Fruit fly (Drosophila melanogaster): ENCODE data around the gene SdhBL.

SdhBL gene

DNA sequence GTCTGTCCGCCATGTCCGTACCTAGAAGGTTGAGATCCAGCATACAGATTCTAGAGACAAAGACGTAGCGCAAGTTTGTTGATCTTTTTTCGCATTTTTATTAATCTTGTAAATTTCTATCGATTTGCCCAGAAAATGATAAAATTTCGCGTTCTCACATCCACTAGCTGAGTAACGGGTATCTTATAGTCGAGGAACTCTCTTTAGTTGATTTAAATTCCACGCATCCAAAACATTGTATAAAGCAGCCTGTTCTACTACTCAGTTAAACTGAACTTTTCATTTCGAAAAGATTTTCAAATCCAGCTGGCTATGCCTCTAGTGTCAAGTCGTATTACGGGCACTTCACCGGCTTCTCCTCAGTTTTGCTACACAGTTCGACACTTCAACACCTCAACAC is at the start of gene SdhBL:
Gene SdhBL, plus strand, starts transcription at position 301 of the 400 bp plus-strand sequence.
- TF ChIP-seq Dll (optimal IDR thresholded peaks at IDR 0.05) (no peak), EcR (GFP tag; optimal IDR thresholded peaks at IDR 0.05) (no peak)

DNA sequence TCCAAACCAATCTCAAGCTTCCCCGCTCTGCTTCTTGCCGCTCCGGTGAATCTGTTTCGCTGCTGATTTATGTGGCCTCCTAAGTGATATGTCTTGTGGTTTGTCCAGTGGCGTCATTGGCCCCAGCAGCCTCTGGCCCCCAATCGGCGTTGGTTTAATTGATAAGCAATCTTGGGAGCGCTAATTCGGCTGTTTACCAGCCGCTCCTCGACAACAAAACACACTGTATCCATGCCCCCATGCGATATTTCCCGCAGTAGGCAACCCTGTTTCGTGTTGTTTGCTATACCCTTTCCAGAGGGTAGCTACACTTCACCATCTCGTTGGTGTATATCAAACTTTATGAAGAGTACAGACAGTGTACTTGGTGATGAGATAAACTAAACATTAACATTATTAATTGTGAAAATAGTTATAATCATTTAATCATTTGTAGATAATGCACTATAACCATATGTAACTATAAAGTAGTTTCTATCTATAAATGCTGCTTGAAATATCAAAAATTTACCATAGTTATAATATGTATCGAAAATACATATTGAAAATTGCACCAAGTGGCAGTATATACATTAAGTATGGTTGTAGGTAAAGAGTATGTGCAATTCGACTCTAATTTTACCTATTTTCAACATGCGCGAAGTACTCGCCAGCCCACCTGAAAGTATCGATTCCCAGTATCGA is 45.8 kb upstream of the SdhBL start, which contains the start of gene shop:
Gene shop, minus strand, starts transcription at position 229 of the 684 bp plus-strand sequence.
- TF ChIP-seq pan (optimal IDR thresholded peaks at IDR 0.05) (no peak), EcR (GFP tag; optimal IDR thresholded peaks at IDR 0.05) (no peak), usp (GFP tag; optimal IDR thresholded peaks at IDR 0.05) (no peak), psq (optimal IDR thresholded peaks at IDR 0.05) (no peak), Dll (optimal IDR thresholded peaks at IDR 0.05) (no peak), CG8478 (optimal IDR thresholded peaks at IDR 0.05) (no peak)

DNA sequence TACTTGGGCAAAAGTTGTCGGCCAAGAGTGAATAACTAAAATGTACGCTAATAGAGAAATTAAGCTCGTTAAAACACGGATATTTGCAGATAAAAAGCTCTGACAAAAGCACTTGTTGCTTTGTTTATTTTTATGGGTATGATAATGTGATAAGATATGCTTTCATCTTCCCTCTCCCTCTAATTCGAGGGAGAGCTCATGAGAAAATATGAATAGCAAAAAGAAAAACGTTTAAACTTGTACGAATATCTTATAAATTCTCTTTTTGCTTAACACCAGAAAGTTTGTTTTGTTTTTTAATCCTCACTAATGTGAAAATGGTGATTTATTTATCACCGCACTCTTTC is 45.3 kb upstream of the SdhBL start:
- TF ChIP-seq usp (GFP tag; optimal IDR thresholded peaks at IDR 0.05): no peak
- no peak for TF ChIP-seq pan (optimal IDR thresholded peaks at IDR 0.05)
- no peak for TF ChIP-seq EcR (GFP tag; optimal IDR thresholded peaks at IDR 0.05)
- no peak for TF ChIP-seq CG8478 (optimal IDR thresholded peaks at IDR 0.05)
- TF ChIP-seq Dll (optimal IDR thresholded peaks at IDR 0.05): no peak
- TF ChIP-seq psq (optimal IDR thresholded peaks at IDR 0.05): no peak

DNA sequence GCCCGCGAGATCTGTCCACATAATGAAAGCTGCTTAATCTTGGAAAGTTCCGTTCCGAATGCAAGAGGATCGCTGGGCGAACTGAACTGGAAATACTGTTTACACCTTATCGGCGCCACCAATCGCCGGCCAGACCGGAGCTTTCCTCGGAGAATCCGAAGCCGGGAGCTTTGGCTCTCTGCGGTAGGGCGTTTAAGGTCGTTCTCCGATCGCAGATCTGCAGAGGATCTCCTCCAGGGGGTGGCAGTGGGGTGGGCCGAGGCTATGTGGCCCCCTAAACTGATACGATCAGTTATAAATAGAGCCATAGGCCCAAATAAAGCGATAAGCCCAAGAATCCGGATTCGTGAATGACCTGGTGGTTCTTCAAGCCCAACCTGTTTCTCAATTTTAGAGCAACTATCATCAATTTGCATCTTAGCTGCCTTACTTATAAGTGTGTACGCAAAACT is 36.9 kb upstream of the SdhBL start, which contains the start of gene CG7322:
Gene CG7322, minus strand, starts transcription at position 402 of the 452 bp plus-strand sequence.
- TF ChIP-seq psq (optimal IDR thresholded peaks at IDR 0.05) (no peak), usp (GFP tag; optimal IDR thresholded peaks at IDR 0.05) (no peak), EcR (GFP tag; optimal IDR thresholded peaks at IDR 0.05) (no peak), pan (optimal IDR thresholded peaks at IDR 0.05) (no peak), CG8478 (optimal IDR thresholded peaks at IDR 0.05) (no peak), Dll (optimal IDR thresholded peaks at IDR 0.05) (no peak)

DNA sequence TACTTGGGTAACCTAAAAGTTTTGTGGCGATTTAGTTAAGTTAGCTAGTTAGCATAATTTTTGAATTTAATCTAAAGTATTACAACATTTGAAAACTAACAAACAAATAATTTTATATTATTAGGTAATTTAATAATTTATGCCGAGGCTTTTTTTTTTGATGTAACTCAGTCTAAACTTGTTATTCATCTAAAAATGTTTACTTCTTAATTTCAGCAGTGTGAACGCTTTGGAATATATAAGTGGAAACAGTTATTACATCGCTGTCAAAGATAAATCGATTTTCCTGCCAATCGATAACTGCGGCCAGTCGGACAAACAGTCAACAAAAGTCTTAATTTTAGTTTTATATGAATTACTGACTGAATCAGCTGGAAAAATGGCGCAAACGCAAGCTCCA is 36.3 kb upstream of the SdhBL start, which contains the start of gene Usp39:
Gene Usp39, plus strand, starts transcription at position 288 of the 400 bp plus-strand sequence.
- no peak for TF ChIP-seq EcR (GFP tag; optimal IDR thresholded peaks at IDR 0.05)
- no peak for TF ChIP-seq Dll (optimal IDR thresholded peaks at IDR 0.05)

dm6 chrX:18860074-18860473 is 34.2 kb upstream of the SdhBL start, which contains the start of gene CG32544:
CG32544 (plus strand) TSS chrX:18860284.
- TF ChIP-seq CG8478 (optimal IDR thresholded peaks at IDR 0.05) (no peak), usp (GFP tag; optimal IDR thresholded peaks at IDR 0.05) (no peak), Dll (optimal IDR thresholded peaks at IDR 0.05) (no peak), pan (optimal IDR thresholded peaks at IDR 0.05) (no peak), psq (optimal IDR thresholded peaks at IDR 0.05) (no peak), EcR (GFP tag; optimal IDR thresholded peaks at IDR 0.05) (no peak)

- TF ChIP-seq CG8478 (optimal IDR thresholded peaks at IDR 0.05) (peak; percentile 82), pan (optimal IDR thresholded peaks at IDR 0.05) (no peak)
Measured at dm6 chrX:18863748-18864482, 30.3 kb upstream of the SdhBL start, which contains the start of the genes CG7326 and Dora. CG7326 (minus strand) TSS chrX:18863776. Dora (plus strand) TSS chrX:18863950.

DNA sequence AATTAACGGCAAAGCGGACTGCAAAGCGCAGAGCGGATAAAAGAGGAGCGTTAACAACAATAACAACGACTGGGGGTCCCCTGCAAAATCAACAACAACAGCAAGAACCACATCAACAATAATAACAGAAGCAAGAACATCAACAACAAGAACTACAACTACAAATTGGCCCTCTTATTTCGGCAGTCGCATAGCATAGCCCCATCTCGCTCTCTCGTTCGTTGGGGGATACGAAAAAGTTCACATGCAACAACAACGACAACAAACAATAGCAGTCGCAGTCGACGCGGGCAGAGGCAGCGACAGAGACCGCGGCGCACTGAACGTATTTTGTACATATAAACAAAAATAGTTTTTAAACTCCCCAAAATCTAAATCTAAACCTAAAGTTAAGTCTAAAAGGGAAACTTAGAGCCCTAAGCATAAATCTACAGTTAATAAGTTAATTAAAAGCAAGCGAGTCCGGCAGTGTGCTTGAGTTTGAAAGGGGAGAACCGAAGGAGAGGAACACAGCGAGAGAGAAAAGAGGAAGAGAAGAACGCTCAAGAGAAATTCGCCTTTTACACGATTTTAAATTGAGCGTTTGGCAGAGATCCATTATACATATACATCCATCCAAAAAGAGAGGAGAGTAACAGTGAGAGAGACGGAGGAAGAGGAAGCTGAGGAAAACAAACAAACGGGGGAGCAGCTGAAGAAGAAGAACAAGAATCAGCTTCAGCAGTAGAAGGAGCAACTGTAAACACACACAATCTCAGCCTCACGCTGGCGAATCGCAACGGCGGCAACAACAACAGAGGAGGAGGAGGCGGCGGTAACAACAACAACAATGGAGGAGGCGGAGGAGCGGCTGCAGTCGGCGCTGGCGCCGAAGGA is 29.5 kb upstream of the SdhBL start:
- no peak for TF ChIP-seq Dll (optimal IDR thresholded peaks at IDR 0.05)
- TF ChIP-seq psq (optimal IDR thresholded peaks at IDR 0.05): no peak
- TF ChIP-seq pan (optimal IDR thresholded peaks at IDR 0.05): no peak
- TF ChIP-seq CG8478 (optimal IDR thresholded peaks at IDR 0.05): no peak
- TF ChIP-seq usp (GFP tag; optimal IDR thresholded peaks at IDR 0.05): no peak
- TF ChIP-seq EcR (GFP tag; optimal IDR thresholded peaks at IDR 0.05): no peak

DNA sequence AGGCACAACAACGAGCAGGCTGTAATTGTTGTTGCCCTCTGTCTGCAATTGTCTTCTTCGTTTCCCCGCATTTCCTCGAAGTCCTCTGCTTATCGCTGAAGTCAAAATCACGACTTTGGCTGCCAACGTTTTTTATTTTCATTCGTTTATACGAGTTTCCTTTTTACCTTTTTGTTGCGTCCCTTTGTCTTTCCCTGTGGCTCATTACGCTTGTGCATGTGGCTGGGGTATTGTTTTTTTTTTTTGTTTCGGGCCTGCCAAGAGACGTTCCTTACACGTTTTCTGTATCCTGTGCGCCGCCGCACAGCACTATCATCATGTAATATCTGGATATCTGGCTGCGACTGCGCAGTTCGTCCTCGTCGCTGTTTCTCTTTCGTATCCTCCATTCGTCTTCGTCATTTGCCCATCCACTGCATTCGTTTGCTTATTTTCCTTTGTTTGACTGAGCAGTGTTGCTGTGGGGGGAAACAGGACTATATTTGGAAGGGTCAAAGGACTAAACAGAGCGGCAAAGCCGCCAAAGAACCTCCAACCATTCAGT is 27.9 kb upstream of the SdhBL start:
- TF ChIP-seq pan (optimal IDR thresholded peaks at IDR 0.05) (no peak), usp (GFP tag; optimal IDR thresholded peaks at IDR 0.05) (no peak), psq (optimal IDR thresholded peaks at IDR 0.05) (no peak), CG8478 (optimal IDR thresholded peaks at IDR 0.05) (no peak)

DNA sequence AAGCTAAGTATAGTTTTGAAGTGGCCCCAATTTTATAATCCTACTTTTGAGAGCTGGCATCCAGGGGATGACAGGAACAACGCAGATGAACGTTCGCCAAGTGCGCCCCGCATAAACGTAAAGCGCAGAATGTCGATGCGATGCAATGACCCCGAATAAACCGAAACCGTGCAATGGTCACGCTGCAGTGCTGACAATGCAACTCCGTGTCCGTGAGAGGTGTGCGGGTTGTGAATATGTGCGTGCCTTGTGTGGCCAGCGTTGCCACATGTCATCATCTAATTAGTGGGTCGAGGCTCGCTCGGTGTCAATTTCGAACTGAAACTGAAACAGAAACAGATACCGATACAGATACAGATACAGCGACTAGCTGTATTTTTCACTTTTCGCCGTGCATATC is 26.1 kb upstream of the SdhBL start:
- no peak for TF ChIP-seq Dll (optimal IDR thresholded peaks at IDR 0.05)
- no peak for TF ChIP-seq usp (GFP tag; optimal IDR thresholded peaks at IDR 0.05)
- no peak for TF ChIP-seq pan (optimal IDR thresholded peaks at IDR 0.05)
- TF ChIP-seq psq (optimal IDR thresholded peaks at IDR 0.05): no peak
- no peak for TF ChIP-seq CG8478 (optimal IDR thresholded peaks at IDR 0.05)
- no peak for TF ChIP-seq EcR (GFP tag; optimal IDR thresholded peaks at IDR 0.05)

dm6 chrX:18869489-18870132 is 24.6 kb upstream of the SdhBL start:
- TF ChIP-seq Dll (optimal IDR thresholded peaks at IDR 0.05) (no peak), usp (GFP tag; optimal IDR thresholded peaks at IDR 0.05) (no peak), psq (optimal IDR thresholded peaks at IDR 0.05) (no peak), CG8478 (optimal IDR thresholded peaks at IDR 0.05) (no peak), EcR (GFP tag; optimal IDR thresholded peaks at IDR 0.05) (no peak), pan (optimal IDR thresholded peaks at IDR 0.05) (no peak)

Data from whole organism.